Worm (Caenorhabditis elegans) whole organism, late embryonic: ENCODE measurements around the gene tkr-2.

Experiments
- C38D4.7 ChIP-seq: fragments of 200-800 bp; sonication (Bioruptor generic); optimal IDR thresholded peaks from 2 replicates; lab custom pipeline; 2018; ENCODE audit warnings: mild to moderate bottlenecking, missing genetic modification characterization, moderate library complexity, missing compliant biosample characterization
- F13H6.1 ChIP-seq: sonication (generic microtip); optimal IDR thresholded peaks from 2 replicates; lab custom pipeline; 2016; ENCODE audit warnings: missing genetic modification characterization, missing compliant biosample characterization
- K09A11.1 ChIP-seq: sonication (generic microtip); optimal IDR thresholded peaks from 2 replicates; lab custom pipeline; 2017; ENCODE audit warnings: antibody characterized with exemption, mild to moderate bottlenecking, missing genetic modification characterization, missing compliant biosample characterization; ENCODE audit not compliant: insufficient read depth
- ahr-1 ChIP-seq: sonication (generic microtip); optimal IDR thresholded peaks from 2 replicates; lab custom pipeline; 2016; ENCODE audit warnings: missing genetic modification characterization, missing compliant biosample characterization
- ceh-18 ChIP-seq: sonication (generic microtip); optimal IDR thresholded peaks from 2 replicates; lab custom pipeline; 2016; ENCODE audit warnings: missing genetic modification characterization, missing compliant biosample characterization
- ceh-19 ChIP-seq: fragments of 200-800 bp; sonication (Bioruptor generic); optimal IDR thresholded peaks from 2 replicates; lab custom pipeline; 2018; ENCODE audit warnings: mild to moderate bottlenecking, missing genetic modification characterization, missing compliant biosample characterization
- ceh-2 ChIP-seq: sonication (generic microtip); optimal IDR thresholded peaks from 2 replicates; lab custom pipeline; 2016; ENCODE audit warnings: missing genotype, missing genetic modification characterization, missing compliant biosample characterization
- ceh-22 ChIP-seq: sonication (generic microtip); optimal IDR thresholded peaks from 2 replicates; lab custom pipeline; 2017; ENCODE audit warnings: missing biosample characterization, missing genetic modification characterization
- ceh-30 ChIP-seq: fragments of 150-350 bp; optimal IDR thresholded peaks from 2 replicates; lab custom pipeline; 2014; ENCODE audit warnings: missing biosample characterization, missing genetic modification characterization
- ceh-45 ChIP-seq: fragments of 200-800 bp; sonication (Bioruptor generic); IDR thresholded peaks from 2 replicates; pipeline ENCODE4 v1.3.6; 2022; ENCODE audit warnings: missing genetic modification reagents, missing genetic modification characterization, missing compliant biosample characterization
- ceh-48 ChIP-seq: sonication (generic microtip); optimal IDR thresholded peaks from 2 replicates; lab custom pipeline; 2016; ENCODE audit warnings: missing genetic modification characterization, inconsistent platforms, missing compliant biosample characterization
- ceh-6 ChIP-seq: fragments of 200-800 bp; sonication (Bioruptor generic); optimal IDR thresholded peaks from 2 replicates; lab custom pipeline; 2018; ENCODE audit warnings: mild to moderate bottlenecking, missing genetic modification characterization, missing compliant biosample characterization
- elt-2 ChIP-seq: sonication (generic microtip); optimal IDR thresholded peaks from 2 replicates; lab custom pipeline; 2016; ENCODE audit warnings: missing genetic modification reagents, missing genetic modification characterization, missing compliant biosample characterization
- elt-4 ChIP-seq: sonication (generic microtip); optimal IDR thresholded peaks from 2 replicates; lab custom pipeline; 2016; ENCODE audit warnings: missing genetic modification characterization, missing compliant biosample characterization
- ets-4 ChIP-seq: sonication (generic microtip); optimal IDR thresholded peaks from 2 replicates; lab custom pipeline; 2016; ENCODE audit warnings: missing genetic modification characterization, missing compliant biosample characterization
- eyg-1 ChIP-seq: sonication (generic microtip); optimal IDR thresholded peaks from 2 replicates; lab custom pipeline; 2016; ENCODE audit warnings: missing genotype, missing genetic modification characterization, missing compliant biosample characterization
- fax-1 ChIP-seq: sonication (generic microtip); optimal IDR thresholded peaks from 2 replicates; lab custom pipeline; 2016; ENCODE audit warnings: missing genotype, missing genetic modification characterization, missing compliant biosample characterization
- fkh-10 ChIP-seq: fragments of 150-350 bp; optimal IDR thresholded peaks from 2 replicates; lab custom pipeline; 2014; ENCODE audit warnings: missing biosample characterization, missing genetic modification reagents, missing genetic modification characterization
- fkh-6 ChIP-seq: sonication (generic microtip); optimal IDR thresholded peaks from 2 replicates; lab custom pipeline; 2016; ENCODE audit warnings: missing genetic modification characterization, missing compliant biosample characterization
- gmeb-2 ChIP-seq: sonication (generic microtip); optimal IDR thresholded peaks from 2 replicates; lab custom pipeline; 2016; ENCODE audit warnings: missing genetic modification characterization, inconsistent platforms, missing compliant biosample characterization
- hlh-15 ChIP-seq: sonication (generic microtip); optimal IDR thresholded peaks from 2 replicates; lab custom pipeline; 2016; ENCODE audit warnings: missing genetic modification characterization, missing compliant biosample characterization
- hlh-30 ChIP-seq: sonication (generic microtip); optimal IDR thresholded peaks from 2 replicates; lab custom pipeline; 2017; ENCODE audit warnings: antibody characterized with exemption, missing genetic modification characterization, missing compliant biosample characterization; ENCODE audit not compliant: insufficient read depth
- hlh-6 ChIP-seq: sonication (generic microtip); optimal IDR thresholded peaks from 2 replicates; lab custom pipeline; 2016; ENCODE audit warnings: missing genotype, missing genetic modification characterization, missing compliant biosample characterization
- lim-6 ChIP-seq: sonication (generic microtip); optimal IDR thresholded peaks from 2 replicates; lab custom pipeline; 2016; ENCODE audit warnings: missing genetic modification characterization, missing compliant biosample characterization
- madf-2 ChIP-seq: sonication (generic microtip); optimal IDR thresholded peaks from 2 replicates; lab custom pipeline; 2017; ENCODE audit warnings: missing genetic modification characterization, missing compliant biosample characterization
- mec-3 ChIP-seq: sonication (generic microtip); optimal IDR thresholded peaks from 2 replicates; lab custom pipeline; 2016; ENCODE audit warnings: borderline replicate concordance, missing genetic modification characterization, missing compliant biosample characterization
- nfya-1 ChIP-seq: sonication (generic microtip); optimal IDR thresholded peaks from 2 replicates; lab custom pipeline; 2017; ENCODE audit warnings: missing genetic modification characterization, mild to moderate bottlenecking, missing compliant biosample characterization, antibody characterized with exemption, moderate library complexity
- npax-4 ChIP-seq: sonication (generic microtip); optimal IDR thresholded peaks from 2 replicates; lab custom pipeline; 2016; ENCODE audit warnings: missing genetic modification characterization, missing compliant biosample characterization
- pha-2 ChIP-seq: sonication (generic microtip); optimal IDR thresholded peaks from 2 replicates; lab custom pipeline; 2017; ENCODE audit warnings: mild to moderate bottlenecking, missing genetic modification characterization, missing compliant biosample characterization
- pqm-1 ChIP-seq: sonication (generic microtip); optimal IDR thresholded peaks from 2 replicates; lab custom pipeline; 2016; ENCODE audit warnings: missing genetic modification characterization, missing compliant biosample characterization
- pros-1 ChIP-seq: fragments of 150-350 bp; optimal IDR thresholded peaks from 2 replicates; lab custom pipeline; 2014; ENCODE audit warnings: missing biosample characterization, missing genetic modification reagents, missing genetic modification characterization
- ref-2 ChIP-seq: sonication (generic microtip); optimal IDR thresholded peaks from 2 replicates; lab custom pipeline; 2016; ENCODE audit warnings: missing genetic modification characterization, missing compliant biosample characterization
- sox-4 ChIP-seq: sonication (generic microtip); optimal IDR thresholded peaks from 2 replicates; lab custom pipeline; 2017; ENCODE audit warnings: mild to moderate bottlenecking, missing genetic modification characterization, inconsistent platforms, missing compliant biosample characterization
- syd-9 ChIP-seq: sonication (generic microtip); optimal IDR thresholded peaks from 2 replicates; lab custom pipeline; 2016; ENCODE audit warnings: mild to moderate bottlenecking, missing genetic modification characterization, moderate library complexity, missing compliant biosample characterization
- tbx-2 ChIP-seq: sonication (generic microtip); optimal IDR thresholded peaks from 2 replicates; lab custom pipeline; 2016; ENCODE audit warnings: missing genetic modification characterization, missing compliant biosample characterization
- ttx-3 ChIP-seq: sonication (generic microtip); optimal IDR thresholded peaks from 2 replicates; lab custom pipeline; 2016; ENCODE audit warnings: missing genetic modification reagents, missing genetic modification characterization, missing compliant biosample characterization
- unc-3 ChIP-seq, 2 experiments: fragments of 200-800 bp in 1 of 2; sonication (Bioruptor generic) in 1 of 2; sonication (generic microtip) in 1 of 2; conservative IDR thresholded peaks in 1 of 2; optimal IDR thresholded peaks in 1 of 2; 2 replicates each; pipeline versions ENCODE4 v1.3.6 to Lab custom; 2016 to 2022; ENCODE audit warnings: missing compliant biosample characterization in 2 of 2, missing genetic modification characterization in 2 of 2, missing genetic modification reagents in 1 of 2

Gene tkr-2

ce11 chrIV:6232769-6233290 lies 31.0 kb downstream of the tkr-2 start, which contains the start of gene F58F9.3:
Gene F58F9.3 (plus strand): TSS chrIV:6233240.
- no peak for TF ChIP-seq ref-2
- TF ChIP-seq ceh-48 (tag; lab: Kevin White, UChicago), result no peak
- TF ChIP-seq fax-1 (tag; lab: Kevin White, UChicago), result no peak
- no peak for TF ChIP-seq fkh-6 (tag; lab: Kevin White, UChicago)
- TF ChIP-seq ceh-6 (GFP tag; lab: Kevin White, UChicago), result no peak
- TF ChIP-seq ttx-3 (tag; lab: Kevin White, UChicago), result no peak
- no peak for TF ChIP-seq C38D4.7 (GFP tag; lab: Kevin White, UChicago)
- TF ChIP-seq K09A11.1 (tag; lab: Kevin White, UChicago), result no peak
- no peak for TF ChIP-seq nfya-1 (tag; lab: Kevin White, UChicago)
- no peak for TF ChIP-seq syd-9 (tag; lab: Kevin White, UChicago)

DNA sequence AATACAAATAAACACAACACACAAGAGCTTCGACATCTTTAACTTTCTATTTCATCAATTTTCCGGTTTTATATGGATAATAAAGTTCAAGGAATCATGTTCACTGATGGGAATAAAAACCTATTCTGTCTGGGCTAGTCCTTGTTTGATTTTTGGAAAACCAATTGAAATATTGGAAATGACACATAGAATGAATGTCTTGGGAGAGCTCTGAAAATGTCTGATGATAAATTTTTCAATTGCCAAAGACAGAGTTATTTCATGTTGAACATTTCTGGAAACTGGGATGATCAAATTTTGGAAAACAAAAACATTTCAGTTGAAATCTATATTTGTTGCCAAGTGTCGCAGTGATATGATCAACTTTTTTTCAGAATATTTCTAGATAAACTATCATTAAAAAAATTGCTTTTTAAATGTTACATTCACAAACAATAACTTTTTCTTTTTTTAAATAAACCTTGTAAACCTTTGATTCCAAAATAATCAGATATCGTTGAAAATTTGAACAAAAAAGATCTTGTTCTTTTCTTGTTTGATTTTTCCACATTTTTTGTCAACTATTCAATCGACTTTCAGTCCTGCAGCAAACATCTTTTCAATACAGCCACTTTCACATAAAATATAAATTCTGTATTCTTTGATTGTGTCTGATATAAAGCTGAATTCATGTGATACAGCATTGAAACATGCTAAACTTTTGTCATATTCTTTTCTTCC lies 35.8 kb downstream of the tkr-2 start, which contains the start of the genes F58F9.6 and F58F9.8:
TSS of gene F58F9.6 (minus strand) at position 101 of the 720 bp plus-strand sequence.
TSS of gene F58F9.8 (plus strand) at position 670 of the 720 bp plus-strand sequence.
- TF ChIP-seq F13H6.1 (tag; lab: Kevin White, UChicago) (no peak), ceh-18 (no peak), fkh-10 (no peak), elt-4 (tag; lab: Kevin White, UChicago) (no peak), mec-3 (tag; lab: Kevin White, UChicago) (no peak), madf-2 (no peak), pros-1 (tag; lab: Kevin White, UChicago) (no peak), eyg-1 (tag; lab: Kevin White, UChicago) (no peak), ceh-2 (no peak), elt-2 (tag; lab: Kevin White, UChicago) (no peak), ceh-19 (GFP tag; lab: Kevin White, UChicago) (no peak)

DNA sequence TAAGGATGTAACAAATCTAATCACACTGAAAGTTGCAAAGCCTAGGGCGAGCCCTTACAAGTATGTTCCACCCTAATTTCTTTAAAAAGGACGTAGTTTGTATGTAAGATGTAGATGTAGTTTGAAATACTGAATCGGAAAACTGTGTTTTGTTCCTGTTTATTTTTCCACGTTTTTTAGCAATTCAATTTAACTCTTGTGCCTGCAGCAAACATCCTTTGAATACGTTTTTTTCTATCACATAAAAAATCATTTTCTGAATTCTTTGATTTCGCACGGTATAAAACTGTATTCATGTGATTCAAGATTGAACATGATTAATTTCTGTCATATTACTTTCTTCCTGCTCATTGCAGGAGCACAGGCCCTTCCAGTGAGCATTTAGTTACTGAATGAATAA lies 38.1 kb downstream of the tkr-2 start, which contains the start of gene F58F9.9:
TSS of gene F58F9.9 (plus strand) at position 301 of the 400 bp plus-strand sequence.
- TF ChIP-seq pha-2 (tag; lab: Kevin White, UChicago), result no peak
- no peak for TF ChIP-seq hlh-15 (tag; lab: Kevin White, UChicago)
- TF ChIP-seq hlh-30 (tag; lab: Kevin White, UChicago), result no peak
- TF ChIP-seq ceh-19 (GFP tag; lab: Kevin White, UChicago), result no peak
- TF ChIP-seq fax-1 (tag; lab: Kevin White, UChicago), result no peak
- TF ChIP-seq lim-6, result no peak
- no peak for TF ChIP-seq hlh-6 (tag; lab: Kevin White, UChicago)
- no peak for TF ChIP-seq ceh-30 (tag; lab: Kevin White, UChicago)
- no peak for TF ChIP-seq fkh-6 (tag; lab: Kevin White, UChicago)
- no peak for TF ChIP-seq syd-9 (tag; lab: Kevin White, UChicago)
- no peak for TF ChIP-seq gmeb-2 (tag; lab: Kevin White, UChicago)

- peak; percentile 22 for TF ChIP-seq elt-2 (tag; lab: Kevin White, UChicago)
- TF ChIP-seq syd-9 (tag; lab: Kevin White, UChicago), result no peak
- TF ChIP-seq npax-4 (tag; lab: Kevin White, UChicago), result no peak
Observed at ce11 chrIV:6248486-6248885, 46.6 kb downstream of the tkr-2 start, which contains the start of gene acox-3. Gene acox-3 (minus strand): TSS chrIV:6248492.

- TF ChIP-seq pqm-1 (tag; lab: Kevin White, UChicago) (no peak), ceh-45 (no peak), tbx-2 (tag; lab: Kevin White, UChicago) (no peak), pha-2 (tag; lab: Kevin White, UChicago) (no peak), hlh-6 (tag; lab: Kevin White, UChicago) (no peak), K09A11.1 (tag; lab: Kevin White, UChicago) (no peak), sox-4 (no peak), F13H6.1 (tag; lab: Kevin White, UChicago) (no peak), ets-4 (tag; lab: Kevin White, UChicago) (no peak), lim-6 (no peak), ceh-22 (tag; lab: Kevin White, UChicago) (no peak), ahr-1 (tag; lab: Kevin White, UChicago) (no peak), mec-3 (tag; lab: Kevin White, UChicago) (no peak), unc-3 (GFP tag; conservative IDR thresholded peaks at IDR 0.05; lab: Robert Waterston, UW) (no peak), unc-3 (tag; optimal IDR thresholded peaks at IDR 0.05; lab: Kevin White, UChicago) (no peak)
Observed at ce11 chrIV:6249591-6249990, 47.7 kb downstream of the tkr-2 start, which contains the start of gene F58F9.1. Gene F58F9.1 (plus strand): TSS chrIV:6249841.
